Worm (Caenorhabditis elegans): ENCODE results near the gene wht-4.

wht-4 gene

ce11 chrII:3299457-3299856, 20.7 kb downstream of the wht-4 start, which contains the start of gene btb-22:
Gene btb-22, plus strand, starts transcription at chrII:3299757.
- TF ChIP-seq fkh-10 (GFP tag; optimal IDR thresholded peaks at IDR 0.05): no peak
- TF ChIP-seq ceh-16 (tag; optimal IDR thresholded peaks at IDR 0.05): no peak
- TF ChIP-seq pha-4 (tag; optimal IDR thresholded peaks at IDR 0.05): no peak
- TF ChIP-seq nfya-1 (tag; optimal IDR thresholded peaks at IDR 0.05; ENCODE audit: insufficient read depth): no peak
- no peak for TF ChIP-seq ZK546.5 (tag; optimal IDR thresholded peaks at IDR 0.05)
- no peak for TF ChIP-seq elt-3 (tag; optimal IDR thresholded peaks at IDR 0.05)
- no peak for TF ChIP-seq elt-1 (tag; optimal IDR thresholded peaks at IDR 0.05)
- no peak for TF ChIP-seq fos-1 (tag; optimal IDR thresholded peaks at IDR 0.05)
- TF ChIP-seq lin-15B (tag; optimal IDR thresholded peaks at IDR 0.05): no peak

ce11 chrII:3303582-3303981, 24.8 kb downstream of the wht-4 start:
- TF ChIP-seq egl-27 (tag; optimal IDR thresholded peaks at IDR 0.05) (no peak), nhr-77 (tag; optimal IDR thresholded peaks at IDR 0.05) (no peak), nhr-76 (tag; optimal IDR thresholded peaks at IDR 0.05) (no peak), ceh-28 (tag; optimal IDR thresholded peaks at IDR 0.05) (peak; percentile 37), nhr-23 (tag; optimal IDR thresholded peaks at IDR 0.05) (no peak), elt-2 (tag; optimal IDR thresholded peaks at IDR 0.05) (peak; percentile 30), R02D3.7 (tag; optimal IDR thresholded peaks at IDR 0.05) (no peak), hmg-11 (tag; optimal IDR thresholded peaks at IDR 0.05) (no peak), aly-2 (tag; optimal IDR thresholded peaks at IDR 0.05) (no peak), pha-4 (tag; optimal IDR thresholded peaks at IDR 0.05) (peak; percentile 45), ama-1 (optimal IDR thresholded peaks at IDR 0.05) (no peak), nhr-12 (tag; optimal IDR thresholded peaks at IDR 0.05) (no peak)

DNA sequence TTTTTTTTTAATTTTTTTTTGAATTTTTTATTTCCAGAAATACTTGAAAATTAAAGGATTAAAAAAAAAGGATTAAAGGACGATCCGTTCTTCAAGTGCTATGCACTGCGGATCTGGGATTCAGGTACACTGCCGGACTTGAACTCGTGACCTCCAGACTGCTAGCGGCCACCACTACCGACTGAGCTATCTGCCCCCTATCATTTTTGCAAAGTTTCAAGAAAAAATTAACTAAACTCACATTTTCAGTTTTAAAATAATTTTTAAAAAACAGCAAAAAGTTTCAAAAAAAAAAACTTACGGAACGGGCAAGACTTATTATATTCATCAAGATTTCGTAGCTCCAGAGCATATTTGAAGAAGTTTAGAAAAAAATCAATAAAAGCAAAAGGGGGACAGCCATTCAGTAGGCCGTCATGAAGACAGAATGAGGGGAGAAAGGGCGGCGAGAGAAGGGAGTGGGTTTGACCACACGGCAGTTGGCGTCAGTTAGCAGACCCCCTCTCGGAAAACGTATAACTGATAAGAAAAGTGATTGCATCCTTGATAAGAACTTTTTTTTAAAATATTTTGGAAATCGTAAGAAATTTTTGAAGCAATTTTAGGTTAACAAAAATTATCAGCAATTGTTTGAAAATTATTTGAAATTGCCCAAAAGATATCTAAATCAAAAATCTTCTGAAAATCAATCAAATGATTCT, 32.4 kb downstream of the wht-4 start:
- TF ChIP-seq lin-15B (tag; optimal IDR thresholded peaks at IDR 0.05): no peak
- no peak for TF ChIP-seq pqm-1 (tag; optimal IDR thresholded peaks at IDR 0.05)
- TF ChIP-seq egl-27 (tag; optimal IDR thresholded peaks at IDR 0.05): no peak
- TF ChIP-seq ztf-4 (tag; optimal IDR thresholded peaks at IDR 0.05): no peak
- peak; percentile 46 for TF ChIP-seq elt-2 (tag; optimal IDR thresholded peaks at IDR 0.05)
- no peak for TF ChIP-seq mdl-1 (tag; optimal IDR thresholded peaks at IDR 0.05)

- no peak for TF ChIP-seq fos-1 (tag; optimal IDR thresholded peaks at IDR 0.05)
Measured at ce11 chrII:3313442-3313841, 34.7 kb downstream of the wht-4 start, which contains the start of gene F39E9.6. Gene F39E9.6, minus strand, starts transcription at chrII:3313542.

- TF ChIP-seq R02D3.7 (tag; optimal IDR thresholded peaks at IDR 0.05) (no peak), elt-2 (tag; optimal IDR thresholded peaks at IDR 0.05) (peak; percentile 91)
Measured at ce11 chrII:3318839-3319238, 40.1 kb downstream of the wht-4 start.

DNA sequence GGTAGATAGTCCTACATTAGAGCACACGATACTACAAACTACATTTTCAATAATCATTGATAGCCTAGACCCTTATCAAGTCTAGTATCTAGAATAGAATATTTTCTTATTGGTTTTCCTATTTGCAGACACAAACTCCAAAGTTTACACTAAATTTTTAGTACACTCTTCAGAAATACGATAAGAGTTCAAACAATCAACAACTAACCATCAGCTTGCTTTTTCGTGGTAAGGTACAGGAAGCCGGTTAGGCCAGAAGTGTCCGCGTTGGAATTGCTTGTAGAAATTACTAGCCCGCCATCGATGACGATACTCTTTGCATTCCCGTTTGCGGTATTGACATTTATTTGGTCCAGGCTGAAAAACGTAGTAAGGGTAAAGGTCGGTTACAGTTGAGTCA, 43.5 kb downstream of the wht-4 start, which contains the start of gene Y46D2A.1:
Y46D2A.1 (plus strand) TSS at position 301 of the 400 bp plus-strand sequence.
- peak; percentile 63 for TF ChIP-seq elt-2 (tag; optimal IDR thresholded peaks at IDR 0.05)
- no peak for TF ChIP-seq tbx-2 (tag; optimal IDR thresholded peaks at IDR 0.05)

DNA sequence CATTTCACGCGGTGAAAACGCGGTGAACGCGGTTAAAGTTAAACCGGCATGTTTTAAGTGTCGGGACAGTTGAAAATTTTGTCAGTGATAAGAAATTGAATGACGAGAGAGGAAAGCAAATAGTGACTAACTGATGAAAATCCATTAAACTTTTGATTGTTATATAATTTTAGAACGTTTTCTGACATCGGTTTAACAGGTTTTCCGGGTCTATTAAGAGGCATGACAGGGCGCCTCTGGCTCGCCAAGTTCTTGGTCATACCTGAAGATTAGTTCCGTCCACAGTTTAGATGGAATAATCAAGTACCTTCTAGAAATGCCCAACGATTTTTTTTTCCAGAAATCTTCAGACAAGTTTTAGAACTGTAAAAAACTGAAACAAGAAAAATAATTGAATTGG, 44.4 kb downstream of the wht-4 start, which contains the start of gene Y46D2A.2:
Y46D2A.2 (minus strand) TSS at position 101 of the 400 bp plus-strand sequence.
- no peak for TF ChIP-seq ama-1 (optimal IDR thresholded peaks at IDR 0.05)
- no peak for TF ChIP-seq eor-1 (tag; optimal IDR thresholded peaks at IDR 0.05)
- no peak for TF ChIP-seq pqm-1 (tag; optimal IDR thresholded peaks at IDR 0.05)
- TF ChIP-seq elt-2 (tag; optimal IDR thresholded peaks at IDR 0.05): peak; percentile 28

DNA sequence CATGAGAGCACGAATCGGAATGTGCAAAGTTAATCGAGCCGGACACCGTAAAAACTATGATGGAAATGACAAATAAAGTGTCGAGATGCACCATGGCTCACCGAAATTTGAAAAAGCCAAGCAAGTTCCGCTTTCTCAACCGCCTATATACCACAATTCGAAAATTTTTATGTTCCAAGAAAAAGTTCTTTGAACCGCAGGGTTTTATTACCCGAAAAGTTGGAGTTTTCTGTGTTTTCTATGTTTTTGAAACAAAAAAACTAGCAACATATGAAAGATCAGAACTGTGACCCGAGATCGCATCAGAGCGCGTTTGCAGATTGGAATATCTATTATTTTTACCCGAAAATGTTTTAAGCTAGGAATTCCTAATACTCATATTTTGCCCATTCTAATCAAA, 48.4 kb downstream of the wht-4 start, which contains the start of gene Y46D2A.3:
Y46D2A.3 (minus strand) TSS at position 101 of the 400 bp plus-strand sequence.
- no peak for TF ChIP-seq fkh-10 (GFP tag; optimal IDR thresholded peaks at IDR 0.05)
- TF ChIP-seq lin-15B (tag; optimal IDR thresholded peaks at IDR 0.05): no peak
- no peak for TF ChIP-seq nhr-25 (tag; optimal IDR thresholded peaks at IDR 0.05)
- TF ChIP-seq egl-27 (tag; optimal IDR thresholded peaks at IDR 0.05): no peak
- TF ChIP-seq ceh-28 (tag; optimal IDR thresholded peaks at IDR 0.05): no peak
- no peak for TF ChIP-seq lin-39 (tag; optimal IDR thresholded peaks at IDR 0.05)
- no peak for TF ChIP-seq pha-4 (tag; optimal IDR thresholded peaks at IDR 0.05)
